Worm (Caenorhabditis elegans) whole organism, late embryonic: ENCODE results near the gene C04E6.13.

ENCODE experiments used
- C38D4.7 ChIP-seq: fragments of 200-800 bp; sonication (Bioruptor generic); optimal IDR thresholded peaks from 2 replicates; lab custom pipeline; 2018; ENCODE audit warnings: mild to moderate bottlenecking, missing genetic modification characterization, moderate library complexity, missing compliant biosample characterization
- K02D7.2 ChIP-seq: sonication (generic microtip); optimal IDR thresholded peaks from 2 replicates; lab custom pipeline; 2017; ENCODE audit warnings: mild to moderate bottlenecking, missing genetic modification characterization, missing compliant biosample characterization
- ceh-18 ChIP-seq: sonication (generic microtip); optimal IDR thresholded peaks from 2 replicates; lab custom pipeline; 2016; ENCODE audit warnings: missing genetic modification characterization, missing compliant biosample characterization
- ceh-19 ChIP-seq: fragments of 200-800 bp; sonication (Bioruptor generic); optimal IDR thresholded peaks from 2 replicates; lab custom pipeline; 2018; ENCODE audit warnings: mild to moderate bottlenecking, missing genetic modification characterization, missing compliant biosample characterization
- ceh-2 ChIP-seq: sonication (generic microtip); optimal IDR thresholded peaks from 2 replicates; lab custom pipeline; 2016; ENCODE audit warnings: missing genotype, missing genetic modification characterization, missing compliant biosample characterization
- ceh-22 ChIP-seq: sonication (generic microtip); optimal IDR thresholded peaks from 2 replicates; lab custom pipeline; 2017; ENCODE audit warnings: missing biosample characterization, missing genetic modification characterization
- ceh-30 ChIP-seq: fragments of 150-350 bp; optimal IDR thresholded peaks from 2 replicates; lab custom pipeline; 2014; ENCODE audit warnings: missing biosample characterization, missing genetic modification characterization
- ceh-31 ChIP-seq: sonication (generic microtip); optimal IDR thresholded peaks from 2 replicates; lab custom pipeline; 2016; ENCODE audit warnings: missing genetic modification characterization, missing compliant biosample characterization
- ceh-34 ChIP-seq: sonication (generic microtip); optimal IDR thresholded peaks from 2 replicates; lab custom pipeline; 2016; ENCODE audit warnings: mild to moderate bottlenecking, missing genetic modification characterization, missing compliant biosample characterization
- ceh-48 ChIP-seq: sonication (generic microtip); optimal IDR thresholded peaks from 2 replicates; lab custom pipeline; 2016; ENCODE audit warnings: missing genetic modification characterization, inconsistent platforms, missing compliant biosample characterization
- ceh-6 ChIP-seq: fragments of 200-800 bp; sonication (Bioruptor generic); optimal IDR thresholded peaks from 2 replicates; lab custom pipeline; 2018; ENCODE audit warnings: mild to moderate bottlenecking, missing genetic modification characterization, missing compliant biosample characterization
- dmd-4 ChIP-seq: sonication (generic microtip); optimal IDR thresholded peaks from 2 replicates; lab custom pipeline; 2016; ENCODE audit warnings: borderline replicate concordance, missing genetic modification characterization, missing compliant biosample characterization
- dve-1 ChIP-seq: sonication (generic microtip); optimal IDR thresholded peaks from 2 replicates; lab custom pipeline; 2017; ENCODE audit warnings: antibody characterized with exemption, mild to moderate bottlenecking, missing genetic modification characterization, missing compliant biosample characterization
- elt-2 ChIP-seq: sonication (generic microtip); optimal IDR thresholded peaks from 2 replicates; lab custom pipeline; 2016; ENCODE audit warnings: missing genetic modification reagents, missing genetic modification characterization, missing compliant biosample characterization
- fax-1 ChIP-seq: sonication (generic microtip); optimal IDR thresholded peaks from 2 replicates; lab custom pipeline; 2016; ENCODE audit warnings: missing genotype, missing genetic modification characterization, missing compliant biosample characterization
- fkh-10 ChIP-seq: fragments of 150-350 bp; optimal IDR thresholded peaks from 2 replicates; lab custom pipeline; 2014; ENCODE audit warnings: missing biosample characterization, missing genetic modification reagents, missing genetic modification characterization
- fkh-6 ChIP-seq: sonication (generic microtip); optimal IDR thresholded peaks from 2 replicates; lab custom pipeline; 2016; ENCODE audit warnings: missing genetic modification characterization, missing compliant biosample characterization
- gmeb-2 ChIP-seq: sonication (generic microtip); optimal IDR thresholded peaks from 2 replicates; lab custom pipeline; 2016; ENCODE audit warnings: missing genetic modification characterization, inconsistent platforms, missing compliant biosample characterization
- hlh-13 ChIP-seq: fragments of 200-800 bp; sonication (Bioruptor generic); optimal IDR thresholded peaks from 2 replicates; lab custom pipeline; 2018; ENCODE audit warnings: mild to moderate bottlenecking, missing genetic modification characterization, missing compliant biosample characterization
- hlh-30 ChIP-seq: sonication (generic microtip); optimal IDR thresholded peaks from 2 replicates; lab custom pipeline; 2017; ENCODE audit warnings: antibody characterized with exemption, missing genetic modification characterization, missing compliant biosample characterization; ENCODE audit not compliant: insufficient read depth
- hlh-6 ChIP-seq: sonication (generic microtip); optimal IDR thresholded peaks from 2 replicates; lab custom pipeline; 2016; ENCODE audit warnings: missing genotype, missing genetic modification characterization, missing compliant biosample characterization
- hlh-8 ChIP-seq: sonication (generic microtip); optimal IDR thresholded peaks from 2 replicates; lab custom pipeline; 2016; ENCODE audit warnings: missing genotype, missing genetic modification characterization, missing compliant biosample characterization
- lim-6 ChIP-seq: sonication (generic microtip); optimal IDR thresholded peaks from 2 replicates; lab custom pipeline; 2016; ENCODE audit warnings: missing genetic modification characterization, missing compliant biosample characterization
- lin-11 ChIP-seq: fragments of 200-800 bp; sonication (Bioruptor generic); optimal IDR thresholded peaks from 2 replicates; lab custom pipeline; 2018; ENCODE audit warnings: mild to moderate bottlenecking, missing genetic modification characterization, missing compliant biosample characterization
- nfya-1 ChIP-seq: sonication (generic microtip); optimal IDR thresholded peaks from 2 replicates; lab custom pipeline; 2017; ENCODE audit warnings: missing genetic modification characterization, mild to moderate bottlenecking, missing compliant biosample characterization, antibody characterized with exemption, moderate library complexity
- pag-3 ChIP-seq: sonication (generic microtip); optimal IDR thresholded peaks from 2 replicates; lab custom pipeline; 2016; ENCODE audit warnings: missing compliant biosample characterization, missing genetic modification characterization, borderline replicate concordance
- pat-9 ChIP-seq: fragments of 200-800 bp; sonication (Bioruptor generic); optimal IDR thresholded peaks from 2 replicates; lab custom pipeline; 2018; ENCODE audit warnings: mild to moderate bottlenecking, missing genetic modification characterization, moderate library complexity, missing compliant biosample characterization
- pha-2 ChIP-seq: sonication (generic microtip); optimal IDR thresholded peaks from 2 replicates; lab custom pipeline; 2017; ENCODE audit warnings: mild to moderate bottlenecking, missing genetic modification characterization, missing compliant biosample characterization
- pros-1 ChIP-seq: fragments of 150-350 bp; optimal IDR thresholded peaks from 2 replicates; lab custom pipeline; 2014; ENCODE audit warnings: missing biosample characterization, missing genetic modification reagents, missing genetic modification characterization
- ref-2 ChIP-seq: sonication (generic microtip); optimal IDR thresholded peaks from 2 replicates; lab custom pipeline; 2016; ENCODE audit warnings: missing genetic modification characterization, missing compliant biosample characterization
- sdc-2 ChIP-seq: sonication (generic microtip); optimal IDR thresholded peaks from 2 replicates; lab custom pipeline; 2016; ENCODE audit warnings: missing genotype, missing genetic modification characterization, missing compliant biosample characterization
- sox-4 ChIP-seq: sonication (generic microtip); optimal IDR thresholded peaks from 2 replicates; lab custom pipeline; 2017; ENCODE audit warnings: mild to moderate bottlenecking, missing genetic modification characterization, inconsistent platforms, missing compliant biosample characterization
- tbx-7 ChIP-seq: sonication (generic microtip); optimal IDR thresholded peaks from 2 replicates; lab custom pipeline; 2016; ENCODE audit warnings: missing genotype, missing genetic modification characterization, missing compliant biosample characterization
- ttx-3 ChIP-seq: sonication (generic microtip); optimal IDR thresholded peaks from 2 replicates; lab custom pipeline; 2016; ENCODE audit warnings: missing genetic modification reagents, missing genetic modification characterization, missing compliant biosample characterization
- unc-42 ChIP-seq: sonication (generic microtip); optimal IDR thresholded peaks from 2 replicates; lab custom pipeline; 2016; ENCODE audit warnings: missing genotype, missing genetic modification characterization, missing compliant biosample characterization
- unc-55 ChIP-seq: sonication (generic microtip); optimal IDR thresholded peaks from 2 replicates; lab custom pipeline; 2017; ENCODE audit warnings: missing biosample characterization, missing genetic modification reagents, missing genetic modification characterization
- unc-86 ChIP-seq: sonication (generic microtip); optimal IDR thresholded peaks from 2 replicates; lab custom pipeline; 2016; ENCODE audit warnings: missing genetic modification characterization, missing compliant biosample characterization
- zip-5 ChIP-seq: sonication (generic microtip); optimal IDR thresholded peaks from 2 replicates; lab custom pipeline; 2016; ENCODE audit warnings: missing genetic modification characterization, missing compliant biosample characterization

The C04E6.13 gene

ce11 chrV:5912426-5912825 lies at the start of gene C04E6.13:
Gene C04E6.13 (plus strand): TSS chrV:5912726.
- TF ChIP-seq ttx-3 (tag; lab: Kevin White, UChicago) (no peak), lim-6 (no peak), dmd-4 (tag; lab: Kevin White, UChicago) (no peak), fkh-10 (no peak), pag-3 (no peak)

ce11 chrV:5865085-5865484 lies 47.4 kb upstream of the C04E6.13 start, which contains the start of gene F26F12.5:
Gene F26F12.5 (minus strand): TSS chrV:5865185.
- TF ChIP-seq fkh-6 (tag; lab: Kevin White, UChicago) (no peak), ceh-19 (no peak), ceh-18 (tag; lab: Kevin White, UChicago) (no peak), gmeb-2 (tag; lab: Kevin White, UChicago) (no peak), hlh-13 (GFP tag; lab: Kevin White, UChicago) (no peak), elt-2 (tag; lab: Kevin White, UChicago) (no peak), lin-11 (no peak), ceh-48 (tag; lab: Kevin White, UChicago) (no peak), hlh-8 (tag; lab: Kevin White, UChicago) (no peak), pag-3 (no peak), ceh-6 (GFP tag; lab: Kevin White, UChicago) (no peak), sox-4 (tag; lab: Kevin White, UChicago) (no peak), pha-2 (tag; lab: Kevin White, UChicago) (no peak), ceh-30 (tag; lab: Kevin White, UChicago) (no peak), C38D4.7 (no peak), fax-1 (no peak), fkh-10 (no peak), tbx-7 (tag; lab: Kevin White, UChicago) (no peak)

- TF ChIP-seq zip-5 (tag; lab: Kevin White, UChicago): no peak
- TF ChIP-seq lin-11: no peak
- no peak for TF ChIP-seq ceh-2 (tag; lab: Kevin White, UChicago)
- TF ChIP-seq ref-2: no peak
- no peak for TF ChIP-seq dmd-4 (tag; lab: Kevin White, UChicago)
- no peak for TF ChIP-seq nfya-1 (tag; lab: Kevin White, UChicago)
- TF ChIP-seq ceh-22 (tag; lab: Kevin White, UChicago): no peak
- no peak for TF ChIP-seq pag-3
- TF ChIP-seq ceh-34: no peak
- TF ChIP-seq ceh-19: no peak
- TF ChIP-seq tbx-7 (tag; lab: Kevin White, UChicago): no peak
These were observed 43.3 kb upstream of the C04E6.13 start, which contains the start of gene F26F12.4 for ce11 chrV:5869227-5869626. Gene F26F12.4 (minus strand): TSS chrV:5869327.

- TF ChIP-seq ceh-2 (tag; lab: Kevin White, UChicago) (no peak), pros-1 (tag; lab: Kevin White, UChicago) (no peak), pag-3 (no peak), unc-86 (tag; lab: Kevin White, UChicago) (no peak), K02D7.2 (tag; lab: Kevin White, UChicago) (no peak), fkh-6 (tag; lab: Kevin White, UChicago) (no peak), sdc-2 (tag; lab: Kevin White, UChicago) (no peak), hlh-6 (tag; lab: Kevin White, UChicago) (no peak), unc-55 (no peak), pat-9 (tag; lab: Kevin White, UChicago) (no peak), hlh-8 (tag; lab: Kevin White, UChicago) (no peak), unc-42 (tag; lab: Kevin White, UChicago) (no peak), fax-1 (no peak), ceh-31 (no peak), tbx-7 (tag; lab: Kevin White, UChicago) (no peak), hlh-30 (tag; lab: Kevin White, UChicago) (no peak), dve-1 (tag; lab: Kevin White, UChicago) (no peak)
These were observed 40.8 kb upstream of the C04E6.13 start, which contains the start of gene C02G6.2 for ce11 chrV:5871759-5872158. Gene C02G6.2 (plus strand): TSS chrV:5872059.
